Worm (Caenorhabditis elegans) whole organism, L1 larva: Measurements from ENCODE around the gene best-12.

Source experiments
- blmp-1 ChIP-seq: fragments of 150-350 bp; optimal IDR thresholded peaks from 2 replicates; lab custom pipeline; 2014; ENCODE audit warnings: missing biosample characterization, missing genetic modification characterization
- egl-27 ChIP-seq, 2 experiments: fragments of 150-350 bp in 1 of 2; sonication (generic microtip); optimal IDR thresholded peaks; 3 replicates each; lab custom pipeline; 2017 to 2018; ENCODE audit warnings: missing biosample characterization in 2 of 2, missing genetic modification characterization in 2 of 2, missing genetic modification reagents in 2 of 2
- fkh-10 ChIP-seq: sonication (generic microtip); optimal IDR thresholded peaks from 2 replicates; lab custom pipeline; 2017; ENCODE audit warnings: missing biosample characterization, missing genetic modification reagents, missing genetic modification characterization
- lin-14 ChIP-seq: fragments of 200-800 bp; sonication (Bioruptor generic); optimal IDR thresholded peaks from 2 replicates; lab custom pipeline; 2018; ENCODE audit warnings: mild to moderate bottlenecking, missing genetic modification characterization, moderate library complexity, missing compliant biosample characterization
- lin-35 ChIP-seq, 2 experiments: fragments of 150-350 bp; optimal IDR thresholded peaks; 2 replicates each; lab custom pipeline; 2014; ENCODE audit warnings: missing biosample characterization in 2 of 2, missing genetic modification characterization in 2 of 2, missing genetic modification reagents in 2 of 2
- nhr-85 ChIP-seq: sonication (generic microtip); peaks from one replicate; lab custom pipeline; 2016; ENCODE audit warnings: missing genetic modification characterization, inconsistent platforms, missing compliant biosample characterization
- skn-1 ChIP-seq: fragments of 150-350 bp; optimal IDR thresholded peaks from 2 replicates; lab custom pipeline; 2014; ENCODE audit warnings: missing biosample characterization, missing genetic modification characterization
- sox-4 ChIP-seq: sonication (generic microtip); optimal IDR thresholded peaks from 2 replicates; lab custom pipeline; 2016; ENCODE audit warnings: missing genetic modification characterization, missing compliant biosample characterization
- unc-30 ChIP-seq: sonication (generic microtip); optimal IDR thresholded peaks from 2 replicates; lab custom pipeline; 2017; ENCODE audit warnings: missing biosample characterization, missing genetic modification characterization
- unc-98 ChIP-seq: fragments of 200-800 bp; sonication (Bioruptor generic); IDR thresholded peaks from 2 replicates; pipeline ENCODE4 v1.3.6; 2022; ENCODE audit warnings: missing genetic modification characterization, missing compliant biosample characterization
- vab-15 ChIP-seq: sonication (generic microtip); optimal IDR thresholded peaks from 2 replicates; lab custom pipeline; 2017; ENCODE audit warnings: missing genotype, mild to moderate bottlenecking, missing genetic modification characterization, missing compliant biosample characterization
- zag-1 ChIP-seq: fragments of 150-350 bp; optimal IDR thresholded peaks from 2 replicates; lab custom pipeline; 2014; ENCODE audit warnings: missing biosample characterization, missing genetic modification characterization

DNA sequence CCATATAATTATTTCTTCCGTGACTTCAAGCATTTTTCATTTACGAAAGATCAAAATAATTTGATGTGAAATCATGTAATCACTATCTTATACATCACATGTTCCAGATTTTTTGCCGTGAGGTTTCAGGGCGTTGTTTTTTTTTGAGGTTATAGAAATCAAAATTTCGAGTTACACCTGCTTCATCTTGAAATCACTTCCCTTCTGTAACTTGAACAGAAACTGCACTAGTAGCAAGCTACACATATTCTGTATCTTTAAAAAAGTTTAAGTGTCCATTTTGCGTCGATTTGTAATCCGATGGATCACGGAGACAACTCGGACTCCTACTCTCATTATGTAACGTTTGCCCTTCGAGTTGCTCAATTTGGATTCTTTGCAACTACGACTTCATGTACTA, 41.4 kb downstream of the best-12 start, which contains the start of gene F22B8.3:
- no peak for TF ChIP-seq lin-14
- TF ChIP-seq unc-30, result no peak
- no peak for TF ChIP-seq lin-35 (GFP tag; optimal IDR thresholded peaks at IDR 0.05; lab: Kevin White, UChicago)
- TF ChIP-seq fkh-10, result no peak
- TF ChIP-seq vab-15, result no peak
- no peak for TF ChIP-seq skn-1 (tag; lab: Kevin White, UChicago)
- no peak for TF ChIP-seq nhr-85 (tag; lab: Kevin White, UChicago)
- no peak for TF ChIP-seq blmp-1
- no peak for TF ChIP-seq sox-4 (tag; lab: Kevin White, UChicago)
- no peak for TF ChIP-seq unc-98
- TF ChIP-seq egl-27 (tag; optimal IDR thresholded peaks at IDR 0.05; lab: Kevin White, UChicago), result no peak
- no peak for TF ChIP-seq zag-1 (tag; lab: Kevin White, UChicago)
